Fruit fly (Drosophila melanogaster): ENCODE measurements around the gene Jasper.

Jasper gene

dm6 chr3R:30099341-30099871 lies 47.1 kb downstream of the Jasper start (continued):
- TF ChIP-seq hbn (GFP tag; IDR thresholded peaks at IDR 0.05; ENCODE audit: partially characterized antibody) (peak; percentile 60), vvl (GFP tag; IDR thresholded peaks at IDR 0.05) (peak; percentile 11; the same call in 1 of the 2 replicates), Scr (GFP tag; IDR thresholded peaks at IDR 0.05; ENCODE audit: partially characterized antibody) (peak; percentile 34; the same call in 1 of the 2 replicates), CG12391 (tag; optimal IDR thresholded peaks at IDR 0.05) (no peak), nerfin-1 (tag; optimal IDR thresholded peaks at IDR 0.05) (no peak), CG3847 (GFP tag; IDR thresholded peaks at IDR 0.05) (no peak), stc (GFP tag; IDR thresholded peaks at IDR 0.05) (no peak), Trl (optimal IDR thresholded peaks at IDR 0.05) (peak; percentile 89 to 96), Trl (GFP tag; optimal IDR thresholded peaks at IDR 0.05) (peak; percentile 33), sim (GFP tag; IDR thresholded peaks at IDR 0.05) (no peak), p53 (GFP tag; optimal IDR thresholded peaks at IDR 0.05) (no peak), ems (GFP tag; optimal IDR thresholded peaks at IDR 0.05) (no peak), HLHmδ (GFP tag; optimal IDR thresholded peaks at IDR 0.05) (no peak), Dll (GFP tag; IDR thresholded peaks at IDR 0.05; ENCODE audit: partially characterized antibody) (peak; percentile 46; the same call in 2 of the 4 replicates), ato (GFP tag; IDR thresholded peaks at IDR 0.05; ENCODE audit: partially characterized antibody) (peak; percentile 36; the same call in 1 of the 2 replicates), HHEX (GFP tag; optimal IDR thresholded peaks at IDR 0.05) (no peak), da (GFP tag; optimal IDR thresholded peaks at IDR 0.05) (no peak), eve (GFP tag; optimal IDR thresholded peaks at IDR 0.05) (no peak), CG10654 (GFP tag; optimal IDR thresholded peaks at IDR 0.05) (no peak), CG9727 (GFP tag; optimal IDR thresholded peaks at IDR 0.05) (no peak), CG6654 (GFP tag; optimal IDR thresholded peaks at IDR 0.05) (no peak), gsb-n (tag; optimal IDR thresholded peaks at IDR 0.05) (no peak), CG2875 (GFP tag; optimal IDR thresholded peaks at IDR 0.05) (no peak), BtbVII (GFP tag; optimal IDR thresholded peaks at IDR 0.05) (no peak), klu (GFP tag; IDR thresholded peaks at IDR 0.05) (no peak), MESR4 (GFP tag; optimal IDR thresholded peaks at IDR 0.05) (no peak), CG15011 (GFP tag; optimal IDR thresholded peaks at IDR 0.05) (no peak), grn (GFP tag; optimal IDR thresholded peaks at IDR 0.05) (no peak), CG4360 (GFP tag; IDR thresholded peaks at IDR 0.05) (no peak), CG32772 (GFP tag; IDR thresholded peaks at IDR 0.05) (peak; percentile 74), Mes4 (GFP tag; optimal IDR thresholded peaks at IDR 0.05) (no peak), CG18599 (GFP tag; optimal IDR thresholded peaks at IDR 0.05) (no peak), CG10565 (GFP tag; optimal IDR thresholded peaks at IDR 0.05) (no peak), Stat92E (GFP tag; optimal IDR thresholded peaks at IDR 0.05) (no peak), chif (GFP tag; optimal IDR thresholded peaks at IDR 0.05) (no peak), CG8281 (tag; optimal IDR thresholded peaks at IDR 0.05) (no peak), CG14965 (GFP tag; optimal IDR thresholded peaks at IDR 0.05; ENCODE audit: borderline replicate concordance) (no peak), ac (GFP tag; optimal IDR thresholded peaks at IDR 0.05) (no peak), trem (tag; optimal IDR thresholded peaks at IDR 0.05) (no peak), chm (GFP tag; IDR thresholded peaks at IDR 0.05) (peak; percentile 76; the same call in 1 of the 2 replicates), CG7556 (GFP tag; optimal IDR thresholded peaks at IDR 0.05) (no peak), sob (GFP tag; IDR thresholded peaks at IDR 0.05) (peak; percentile 21; the same call in 1 of the 2 replicates), CG31224 (GFP tag; IDR thresholded peaks at IDR 0.05) (no peak), zen2 (GFP tag; IDR thresholded peaks at IDR 0.05; ENCODE audit: partially characterized antibody) (peak; percentile 71), Usf (GFP tag; optimal IDR thresholded peaks at IDR 0.05) (no peak), bowl (GFP tag; IDR thresholded peaks at IDR 0.05) (no peak), Bdp1 (GFP tag; optimal IDR thresholded peaks at IDR 0.05) (no peak), CG14667 (GFP tag; IDR thresholded peaks at IDR 0.05) (no peak), CG6175 (GFP tag; IDR thresholded peaks at IDR 0.05) (no peak), row (GFP tag; IDR thresholded peaks at IDR 0.05) (no peak), cad (GFP tag; optimal IDR thresholded peaks at IDR 0.05) (no peak)
